Comparison of ENCODE assay signal across 1 fruit fly cellular context in genomic region chr3L:5277942-5278341, dm6.
TF ChIP-seq lines count a peak whose summit lies in the region.

Gene shep (minus strand): TSS chr3L:5277944.

TF ChIP-seq in whole organism, embryonic, 481 proteins besides CTCF, POLR2A, EP300 and RAD21 (continued from another document and continues in another):
- TF ChIP-seq Scr (GFP tag; IDR thresholded peaks at IDR 0.05; lab: Robert Waterston, UW; ENCODE audit: partially characterized antibody), result no peak
- TF ChIP-seq pros (GFP tag; optimal IDR thresholded peaks at IDR 0.05; lab: Kevin White, UChicago), result peak; percentile 1
- TF ChIP-seq gem (tag; optimal IDR thresholded peaks at IDR 0.05; lab: Kevin White, UChicago), result peak; percentile 95
- peak; percentile 87 for TF ChIP-seq ind (GFP tag; optimal IDR thresholded peaks at IDR 0.05; lab: Kevin White, UChicago)
- TF ChIP-seq gce (GFP tag; IDR thresholded peaks at IDR 0.05; lab: Robert Waterston, UW), result peak; percentile 87
- TF ChIP-seq chn (GFP tag; optimal IDR thresholded peaks at IDR 0.05; lab: Kevin White, UChicago), result peak; percentile 82
- peak; percentile 73 for TF ChIP-seq MTF-1 (GFP tag; optimal IDR thresholded peaks at IDR 0.05; lab: Kevin White, UChicago; ENCODE audit: borderline replicate concordance)
- TF ChIP-seq HLH3B (GFP tag; IDR thresholded peaks at IDR 0.05; lab: Robert Waterston, UW), result peak; percentile 87
- peak; percentile 71 for TF ChIP-seq wek (GFP tag; optimal IDR thresholded peaks at IDR 0.05; lab: Kevin White, UChicago)
- TF ChIP-seq CG34376 (GFP tag; optimal IDR thresholded peaks at IDR 0.05; lab: Kevin White, UChicago), result peak; percentile 71
- peak; percentile 83 for TF ChIP-seq CG18476 (GFP tag; optimal IDR thresholded peaks at IDR 0.05; lab: Kevin White, UChicago)
- TF ChIP-seq Trl (optimal IDR thresholded peaks at IDR 0.05; lab: Kevin White, UChicago), result peak; percentile 73 to 89
- TF ChIP-seq Trl (GFP tag; optimal IDR thresholded peaks at IDR 0.05; lab: Kevin White, UChicago), result peak; percentile 59
- TF ChIP-seq CHES-1-like (GFP tag; optimal IDR thresholded peaks at IDR 0.05; lab: Kevin White, UChicago), result peak; percentile 55
- TF ChIP-seq CG6854 (GFP tag; optimal IDR thresholded peaks at IDR 0.05; lab: Kevin White, UChicago), result peak; percentile 79
- TF ChIP-seq CG10543 (GFP tag; optimal IDR thresholded peaks at IDR 0.05; lab: Kevin White, UChicago), result peak; percentile 72
- TF ChIP-seq CG4820 (GFP tag; optimal IDR thresholded peaks at IDR 0.05; lab: Kevin White, UChicago), result peak; percentile 86
- TF ChIP-seq ken (GFP tag; IDR thresholded peaks at IDR 0.05; lab: Robert Waterston, UW), result peak; percentile 87
- peak; percentile 73 for TF ChIP-seq B-H2 (GFP tag; optimal IDR thresholded peaks at IDR 0.05; lab: Kevin White, UChicago)
- no peak for TF ChIP-seq Stat92E (GFP tag; optimal IDR thresholded peaks at IDR 0.05; lab: Kevin White, UChicago)
- TF ChIP-seq bigmax (GFP tag; optimal IDR thresholded peaks at IDR 0.05; lab: Kevin White, UChicago), result no peak
- TF ChIP-seq Drgx (GFP tag; IDR thresholded peaks at IDR 0.05; lab: Robert Waterston, UW), result peak; percentile 93
- peak; percentile 45 for TF ChIP-seq stwl (tag; optimal IDR thresholded peaks at IDR 0.05; lab: Kevin White, UChicago)
- TF ChIP-seq Elba2 (GFP tag; optimal IDR thresholded peaks at IDR 0.05; lab: Kevin White, UChicago), result no peak
- peak; percentile 69 for TF ChIP-seq CG10274 (GFP tag; optimal IDR thresholded peaks at IDR 0.05; lab: Kevin White, UChicago)
- TF ChIP-seq lilli (GFP tag; optimal IDR thresholded peaks at IDR 0.05; lab: Kevin White, UChicago), result peak; percentile 89
- peak; percentile 91 for TF ChIP-seq Xbp1 (GFP tag; optimal IDR thresholded peaks at IDR 0.05; lab: Kevin White, UChicago)
- TF ChIP-seq dan (GFP tag; IDR thresholded peaks at IDR 0.05; lab: Robert Waterston, UW), result peak; percentile 50; the same call in 1 of the 2 replicates
- peak; percentile 66 to 92 for TF ChIP-seq Hr51 (GFP tag; optimal IDR thresholded peaks at IDR 0.05; lab: Kevin White, UChicago)
- TF ChIP-seq CG7745 (tag; optimal IDR thresholded peaks at IDR 0.05; lab: Kevin White, UChicago), result no peak
- TF ChIP-seq CG2889 (GFP tag; IDR thresholded peaks at IDR 0.05; lab: Robert Waterston, UW), result peak; percentile 66; the same call in 2 of the 3 replicates
- peak; percentile 82 for TF ChIP-seq H15 (GFP tag; IDR thresholded peaks at IDR 0.05; lab: Robert Waterston, UW)
- TF ChIP-seq CG2129 (GFP tag; IDR thresholded peaks at IDR 0.05; lab: Robert Waterston, UW; ENCODE audit: partially characterized antibody), result no peak
- peak; percentile 98 for TF ChIP-seq row (GFP tag; IDR thresholded peaks at IDR 0.05; lab: Robert Waterston, UW)
- TF ChIP-seq yki (optimal IDR thresholded peaks at IDR 0.05; lab: Kevin White, UChicago), result peak; percentile 89
- peak; percentile 95 for TF ChIP-seq dysf (GFP tag; IDR thresholded peaks at IDR 0.05; lab: Robert Waterston, UW)
- TF ChIP-seq CG10462 (GFP tag; optimal IDR thresholded peaks at IDR 0.05; lab: Kevin White, UChicago), result peak; percentile 80
- TF ChIP-seq bbx (GFP tag; IDR thresholded peaks at IDR 0.05; lab: Robert Waterston, UW; ENCODE audit: partially characterized antibody), result no peak
- TF ChIP-seq crp (GFP tag; optimal IDR thresholded peaks at IDR 0.05; lab: Kevin White, UChicago), result peak in 1 of 2 experiments; percentile 49
- peak; percentile 83 for TF ChIP-seq Dbx (GFP tag; IDR thresholded peaks at IDR 0.05; lab: Robert Waterston, UW)
- TF ChIP-seq CG18262 (tag; optimal IDR thresholded peaks at IDR 0.05; lab: Kevin White, UChicago), result peak; percentile 91
- TF ChIP-seq pzg (GFP tag; optimal IDR thresholded peaks at IDR 0.05; lab: Kevin White, UChicago), result no peak
- peak; percentile 88 for TF ChIP-seq wdn (GFP tag; IDR thresholded peaks at IDR 0.05; lab: Robert Waterston, UW)
- TF ChIP-seq CG8089 (GFP tag; optimal IDR thresholded peaks at IDR 0.05; lab: Kevin White, UChicago), result peak; percentile 59
- peak; percentile 54 for TF ChIP-seq maf-S (GFP tag; optimal IDR thresholded peaks at IDR 0.05; lab: Kevin White, UChicago)
- TF ChIP-seq unc-4 (GFP tag; IDR thresholded peaks at IDR 0.05; lab: Robert Waterston, UW; ENCODE audit: partially characterized antibody), result no peak
- peak; percentile 60 for TF ChIP-seq Ravus (GFP tag; IDR thresholded peaks at IDR 0.05; lab: Robert Waterston, UW)
- TF ChIP-seq Hr78 (GFP tag; optimal IDR thresholded peaks at IDR 0.05; lab: Kevin White, UChicago), result peak in 1 of 2 experiments; percentile 39
- TF ChIP-seq CG32532 (GFP tag; IDR thresholded peaks at IDR 0.05; lab: Robert Waterston, UW), result peak; percentile 93
- peak; percentile 66 for TF ChIP-seq jing (GFP tag; optimal IDR thresholded peaks at IDR 0.05; lab: Kevin White, UChicago)
- no peak for TF ChIP-seq CG2199 (GFP tag; IDR thresholded peaks at IDR 0.05; lab: Robert Waterston, UW)
- peak; percentile 83 for TF ChIP-seq onecut (GFP tag; IDR thresholded peaks at IDR 0.05; lab: Robert Waterston, UW)
- TF ChIP-seq fd3F (GFP tag; optimal IDR thresholded peaks at IDR 0.05; lab: Kevin White, UChicago), result peak; percentile 79
- TF ChIP-seq CG3838 (GFP tag; optimal IDR thresholded peaks at IDR 0.05; lab: Kevin White, UChicago), result peak; percentile 33
- TF ChIP-seq CG1603 (tag; optimal IDR thresholded peaks at IDR 0.05; lab: Kevin White, UChicago), result peak; percentile 84
- peak; percentile 62 for TF ChIP-seq exex (tag; optimal IDR thresholded peaks at IDR 0.05; lab: Kevin White, UChicago)
- TF ChIP-seq sima (GFP tag; optimal IDR thresholded peaks at IDR 0.05; lab: Kevin White, UChicago), result no peak
- peak; percentile 93 for TF ChIP-seq CG31441 (GFP tag; IDR thresholded peaks at IDR 0.05; lab: Robert Waterston, UW)
- TF ChIP-seq cad (GFP tag; optimal IDR thresholded peaks at IDR 0.05; lab: Kevin White, UChicago), result no peak
- TF ChIP-seq ash1 (GFP tag; optimal IDR thresholded peaks at IDR 0.05; lab: Kevin White, UChicago), result no peak
- peak; percentile 59 for TF ChIP-seq CG43689 (GFP tag; IDR thresholded peaks at IDR 0.05; lab: Robert Waterston, UW)
- peak; percentile 94 for TF ChIP-seq Ptx1 (GFP tag; IDR thresholded peaks at IDR 0.05; lab: Robert Waterston, UW)
- TF ChIP-seq tgo (GFP tag; IDR thresholded peaks at IDR 0.05; lab: Robert Waterston, UW), result peak; percentile 91
- TF ChIP-seq Opbp (GFP tag; IDR thresholded peaks at IDR 0.05; lab: Robert Waterston, UW; ENCODE audit: partially characterized antibody), result no peak
- TF ChIP-seq CG7786 (GFP tag; optimal IDR thresholded peaks at IDR 0.05; lab: Kevin White, UChicago), result peak; percentile 62
- peak; percentile 82 for TF ChIP-seq al (GFP tag; IDR thresholded peaks at IDR 0.05; lab: Robert Waterston, UW)
- peak; percentile 85 for TF ChIP-seq CG8359 (GFP tag; optimal IDR thresholded peaks at IDR 0.05; lab: Kevin White, UChicago; ENCODE audit: borderline replicate concordance)
- TF ChIP-seq crol (GFP tag; IDR thresholded peaks at IDR 0.05; lab: Robert Waterston, UW), result peak; percentile 33; the same call in 1 of the 2 replicates
- TF ChIP-seq BtbVII (GFP tag; optimal IDR thresholded peaks at IDR 0.05; lab: Kevin White, UChicago), result peak; percentile 90
- TF ChIP-seq CG2875 (GFP tag; optimal IDR thresholded peaks at IDR 0.05; lab: Kevin White, UChicago), result peak; percentile 77
- peak; percentile 55 for TF ChIP-seq tup (GFP tag; optimal IDR thresholded peaks at IDR 0.05; lab: Kevin White, UChicago)
- TF ChIP-seq CG14860 (GFP tag; IDR thresholded peaks at IDR 0.05; lab: Robert Waterston, UW; ENCODE audit: partially characterized antibody), result no peak
- TF ChIP-seq CG13287 (GFP tag; IDR thresholded peaks at IDR 0.05; lab: Robert Waterston, UW; ENCODE audit: partially characterized antibody), result no peak
- TF ChIP-seq CG18599 (GFP tag; optimal IDR thresholded peaks at IDR 0.05; lab: Kevin White, UChicago), result peak; percentile 93
- TF ChIP-seq CG7556 (GFP tag; optimal IDR thresholded peaks at IDR 0.05; lab: Kevin White, UChicago), result peak; percentile 86
- no peak for TF ChIP-seq hbn (GFP tag; IDR thresholded peaks at IDR 0.05; lab: Robert Waterston, UW; ENCODE audit: partially characterized antibody)
- peak; percentile 75 for TF ChIP-seq CG6654 (GFP tag; optimal IDR thresholded peaks at IDR 0.05; lab: Kevin White, UChicago)
- peak; percentile 65 for TF ChIP-seq tx (GFP tag; optimal IDR thresholded peaks at IDR 0.05; lab: Kevin White, UChicago)
- TF ChIP-seq ci (GFP tag; IDR thresholded peaks at IDR 0.05; lab: Robert Waterston, UW), result peak; percentile 93
- peak; percentile 57 for TF ChIP-seq CG1024 (GFP tag; IDR thresholded peaks at IDR 0.05; lab: Robert Waterston, UW)
- peak; percentile 90 for TF ChIP-seq trem (tag; optimal IDR thresholded peaks at IDR 0.05; lab: Kevin White, UChicago)
- TF ChIP-seq fu2 (GFP tag; optimal IDR thresholded peaks at IDR 0.05; lab: Kevin White, UChicago), result peak; percentile 59
- TF ChIP-seq nom (GFP tag; optimal IDR thresholded peaks at IDR 0.05; lab: Kevin White, UChicago), result peak; percentile 83
- peak; percentile 90 for TF ChIP-seq CG15269 (tag; optimal IDR thresholded peaks at IDR 0.05; lab: Kevin White, UChicago)
- TF ChIP-seq CG14014 (GFP tag; IDR thresholded peaks at IDR 0.05; lab: Robert Waterston, UW), result peak; percentile 87
- peak; percentile 89 for TF ChIP-seq CG11456 (GFP tag; IDR thresholded peaks at IDR 0.05; lab: Robert Waterston, UW)
- TF ChIP-seq CG2712 (tag; optimal IDR thresholded peaks at IDR 0.05; lab: Kevin White, UChicago), result peak; percentile 93
- TF ChIP-seq CG9609 (GFP tag; optimal IDR thresholded peaks at IDR 0.05; lab: Kevin White, UChicago), result peak; percentile 54
- peak; percentile 37; the same call in 1 of the 2 replicates for TF ChIP-seq gt (GFP tag; IDR thresholded peaks at IDR 0.05; lab: Robert Waterston, UW)
- TF ChIP-seq CG7357 (GFP tag; IDR thresholded peaks at IDR 0.05; lab: Robert Waterston, UW), result peak; percentile 77
- TF ChIP-seq CG11695 (GFP tag; IDR thresholded peaks at IDR 0.05; lab: Robert Waterston, UW), result peak; percentile 93
- peak; percentile 79 for TF ChIP-seq salm (tag; optimal IDR thresholded peaks at IDR 0.05; lab: Kevin White, UChicago)
- TF ChIP-seq CG1792 (GFP tag; optimal IDR thresholded peaks at IDR 0.05; lab: Kevin White, UChicago), result peak; percentile 55
- TF ChIP-seq CG17829 (tag; optimal IDR thresholded peaks at IDR 0.05; lab: Kevin White, UChicago), result peak; percentile 90
- TF ChIP-seq cwo (GFP tag; optimal IDR thresholded peaks at IDR 0.05; lab: Kevin White, UChicago), result peak; percentile 74
- TF ChIP-seq CG3281 (GFP tag; optimal IDR thresholded peaks at IDR 0.05; lab: Kevin White, UChicago), result peak; percentile 93
- TF ChIP-seq CoRest (tag; optimal IDR thresholded peaks at IDR 0.05; lab: Kevin White, UChicago), result peak; percentile 91
- peak; percentile 71 for TF ChIP-seq psq (GFP tag; optimal IDR thresholded peaks at IDR 0.05; lab: Kevin White, UChicago)
- peak; percentile 52 for TF ChIP-seq CG17186 (GFP tag; optimal IDR thresholded peaks at IDR 0.05; lab: Kevin White, UChicago)
- peak; percentile 93 for TF ChIP-seq lab (GFP tag; optimal IDR thresholded peaks at IDR 0.05; lab: Kevin White, UChicago)
- no peak for TF ChIP-seq Dp (GFP tag; optimal IDR thresholded peaks at IDR 0.05; lab: Kevin White, UChicago)
- TF ChIP-seq bowl (GFP tag; IDR thresholded peaks at IDR 0.05; lab: Robert Waterston, UW), result peak; percentile 40; the same call in 1 of the 2 replicates
- TF ChIP-seq CG14710 (tag; optimal IDR thresholded peaks at IDR 0.05; lab: Kevin White, UChicago), result peak; percentile 89
- TF ChIP-seq crc (GFP tag; optimal IDR thresholded peaks at IDR 0.05; lab: Kevin White, UChicago), result peak; percentile 66
- peak; percentile 39 for TF ChIP-seq YL-1 (GFP tag; optimal IDR thresholded peaks at IDR 0.05; lab: Kevin White, UChicago)
- TF ChIP-seq Ets65A (GFP tag; lab: Kevin White, UChicago), result peak; percentile 94
- TF ChIP-seq CG6272 (GFP tag; IDR thresholded peaks at IDR 0.05; lab: Robert Waterston, UW), result peak; percentile 70
- peak; percentile 84 for TF ChIP-seq Vsx1 (GFP tag; optimal IDR thresholded peaks at IDR 0.05; lab: Kevin White, UChicago)
- TF ChIP-seq h (optimal IDR thresholded peaks at IDR 0.05; lab: Kevin White, UChicago), result no peak
- no peak for TF ChIP-seq ERR (GFP tag; optimal IDR thresholded peaks at IDR 0.05; lab: Kevin White, UChicago)
- peak; percentile 42; the same call in 1 of the 2 replicates for TF ChIP-seq CG5953 (GFP tag; IDR thresholded peaks at IDR 0.05; lab: Robert Waterston, UW)
- TF ChIP-seq ap (GFP tag; IDR thresholded peaks at IDR 0.05; lab: Robert Waterston, UW), result peak; percentile 74
- peak; percentile 86 for TF ChIP-seq Aef1 (GFP tag; IDR thresholded peaks at IDR 0.05; lab: Robert Waterston, UW)
- TF ChIP-seq CG17328 (GFP tag; IDR thresholded peaks at IDR 0.05; lab: Robert Waterston, UW), result peak; percentile 84
- TF ChIP-seq Blimp-1 (GFP tag; optimal IDR thresholded peaks at IDR 0.05; lab: Kevin White, UChicago), result peak; percentile 88
- TF ChIP-seq da (GFP tag; optimal IDR thresholded peaks at IDR 0.05; lab: Kevin White, UChicago), result no peak
- TF ChIP-seq CG8478 (optimal IDR thresholded peaks at IDR 0.05; lab: Kevin White, UChicago), result no peak
- peak; percentile 85 for TF ChIP-seq rib (GFP tag; IDR thresholded peaks at IDR 0.05; lab: Robert Waterston, UW)
- TF ChIP-seq CG17802 (tag; optimal IDR thresholded peaks at IDR 0.05; lab: Kevin White, UChicago), result peak; percentile 68
- peak; percentile 75 for TF ChIP-seq CG12155 (GFP tag; optimal IDR thresholded peaks at IDR 0.05; lab: Kevin White, UChicago)
- peak; percentile 88 for TF ChIP-seq CG10147 (GFP tag; optimal IDR thresholded peaks at IDR 0.05; lab: Kevin White, UChicago)
- peak; percentile 81 for TF ChIP-seq CG10654 (GFP tag; optimal IDR thresholded peaks at IDR 0.05; lab: Kevin White, UChicago)
- peak; percentile 34 for TF ChIP-seq mirr (GFP tag; optimal IDR thresholded peaks at IDR 0.05; lab: Kevin White, UChicago)
- peak; percentile 64 for TF ChIP-seq CG18764 (GFP tag; optimal IDR thresholded peaks at IDR 0.05; lab: Kevin White, UChicago)
- peak; percentile 95 for TF ChIP-seq PHDP (tag; optimal IDR thresholded peaks at IDR 0.05; lab: Kevin White, UChicago)
- TF ChIP-seq CG17912 (GFP tag; optimal IDR thresholded peaks at IDR 0.05; lab: Kevin White, UChicago), result peak; percentile 68
- peak; percentile 91 for TF ChIP-seq CG8924 (tag; optimal IDR thresholded peaks at IDR 0.05; lab: Kevin White, UChicago)
- peak; percentile 49 for TF ChIP-seq en (GFP tag; optimal IDR thresholded peaks at IDR 0.05; lab: Kevin White, UChicago)
- TF ChIP-seq Rx (GFP tag; IDR thresholded peaks at IDR 0.05; lab: Robert Waterston, UW), result peak; percentile 82
- peak; percentile 56 for TF ChIP-seq CG2116 (GFP tag; optimal IDR thresholded peaks at IDR 0.05; lab: Kevin White, UChicago)
- TF ChIP-seq Fer1 (GFP tag; optimal IDR thresholded peaks at IDR 0.05; lab: Kevin White, UChicago), result peak; percentile 92
